Worm (Caenorhabditis elegans) whole organism, early embryonic: ENCODE data around the gene F35H12.6.
A peak's percentile ranks its signal among the peaks of the same experiment; 100 is the strongest.

Source experiments
- B0310.2 ChIP-seq: sonication (generic microtip); optimal IDR thresholded peaks from 2 replicates; lab custom pipeline; 2016; ENCODE audit warnings: mild to moderate bottlenecking, missing genetic modification characterization, missing compliant biosample characterization
- F13C5.2 ChIP-seq: sonication (generic microtip); optimal IDR thresholded peaks from 2 replicates; lab custom pipeline; 2017; ENCODE audit warnings: mild to moderate bottlenecking, missing genetic modification characterization, inconsistent platforms, missing compliant biosample characterization
- aly-1 ChIP-seq: sonication (generic microtip); optimal IDR thresholded peaks from 2 replicates; lab custom pipeline; 2016; ENCODE audit warnings: missing genetic modification characterization, missing compliant biosample characterization
- ama-1 ChIP-seq: fragments of 150-350 bp; optimal IDR thresholded peaks from 2 replicates; lab custom pipeline; 2014
- ceh-13 ChIP-seq: fragments of 200-800 bp; sonication (Bioruptor generic); optimal IDR thresholded peaks from 2 replicates; lab custom pipeline; 2018; ENCODE audit warnings: mild to moderate bottlenecking, missing genetic modification characterization, missing compliant biosample characterization
- ceh-36 ChIP-seq: sonication (generic microtip); optimal IDR thresholded peaks from 2 replicates; lab custom pipeline; 2016; ENCODE audit warnings: missing genetic modification characterization, inconsistent platforms, missing compliant biosample characterization
- ets-7 ChIP-seq: sonication (generic microtip); optimal IDR thresholded peaks from 2 replicates; lab custom pipeline; 2016; ENCODE audit warnings: missing genotype, missing genetic modification characterization, missing compliant biosample characterization
- flt-1 ChIP-seq: fragments of 200-800 bp; sonication (Bioruptor generic); IDR thresholded peaks from 2 replicates; pipeline ENCODE4 v1.3.6; 2022; ENCODE audit warnings: missing genetic modification characterization, missing compliant biosample characterization
- hmbx-1 ChIP-seq: sonication (generic microtip); optimal IDR thresholded peaks from 2 replicates; lab custom pipeline; 2016; ENCODE audit warnings: mild to moderate bottlenecking, missing genetic modification characterization, missing compliant biosample characterization
- hmg-4 ChIP-seq: fragments of 200-800 bp; sonication (Bioruptor generic); optimal IDR thresholded peaks from 2 replicates; lab custom pipeline; 2018; ENCODE audit warnings: mild to moderate bottlenecking, missing genetic modification characterization, missing compliant biosample characterization
- hnd-1 ChIP-seq: sonication (generic microtip); optimal IDR thresholded peaks from 2 replicates; lab custom pipeline; 2016; ENCODE audit warnings: missing genetic modification characterization, missing compliant biosample characterization
- pes-1 ChIP-seq: fragments of 200-800 bp; sonication (Bioruptor generic); IDR thresholded peaks from 2 replicates; pipeline ENCODE4 v1.3.6; 2022; ENCODE audit warnings: missing genetic modification reagents, missing genetic modification characterization, missing compliant biosample characterization
- scrt-1 ChIP-seq: fragments of 200-800 bp; sonication (Bioruptor generic); IDR thresholded peaks from 2 replicates; pipeline ENCODE4 v1.3.6; 2022; ENCODE audit warnings: missing genetic modification characterization, missing compliant biosample characterization
- sea-1 ChIP-seq: fragments of 200-800 bp; sonication (Bioruptor generic); conservative IDR thresholded peaks from 2 replicates; pipeline ENCODE4 v1.3.6; 2022; ENCODE audit warnings: missing genetic modification characterization, missing compliant biosample characterization
- tbx-11 ChIP-seq: fragments of 200-800 bp; sonication (Bioruptor generic); IDR thresholded peaks from 2 replicates; pipeline ENCODE4 v1.3.6; 2022; ENCODE audit warnings: missing genetic modification characterization, missing compliant biosample characterization
- tbx-37 ChIP-seq: fragments of 200-800 bp; sonication (Bioruptor generic); conservative IDR thresholded peaks from 2 replicates; pipeline ENCODE4 v1.3.6; 2022; ENCODE audit warnings: missing genetic modification reagents, missing genetic modification characterization, missing compliant biosample characterization
- tra-4 ChIP-seq: sonication (generic microtip); optimal IDR thresholded peaks from 2 replicates; lab custom pipeline; 2017; ENCODE audit warnings: missing genetic modification characterization, missing compliant biosample characterization

Gene F35H12.6

ce11 chrX:876935-877334, 36.2 kb upstream of the F35H12.6 start, which contains the start of gene ZC13.1:
Gene ZC13.1 (plus strand): TSS chrX:877239.
- TF ChIP-seq hmbx-1 (tag; lab: Kevin White, UChicago) (no peak), ets-7 (tag; lab: Kevin White, UChicago) (no peak), tbx-37 (GFP tag; lab: Robert Waterston, UW) (no peak; the same call in 1 of the 2 replicates), ama-1 (no peak), hmg-4 (GFP tag; lab: Kevin White, UChicago) (peak; percentile 62), sea-1 (no peak), hnd-1 (tag; lab: Kevin White, UChicago) (no peak), flt-1 (GFP tag; lab: Robert Waterston, UW) (no peak), ceh-13 (GFP tag; lab: Kevin White, UChicago) (no peak), ceh-36 (tag; lab: Kevin White, UChicago) (no peak), B0310.2 (tag; lab: Kevin White, UChicago) (no peak), F13C5.2 (tag; lab: Kevin White, UChicago) (peak; percentile 54), tra-4 (tag; lab: Kevin White, UChicago) (no peak), pes-1 (GFP tag; lab: Robert Waterston, UW) (no peak), tbx-11 (GFP tag; lab: Robert Waterston, UW) (no peak)

- TF ChIP-seq ets-7 (tag; lab: Kevin White, UChicago) (no peak), ceh-36 (tag; lab: Kevin White, UChicago) (no peak), tbx-11 (GFP tag; lab: Robert Waterston, UW) (no peak), scrt-1 (GFP tag; lab: Robert Waterston, UW) (no peak), sea-1 (no peak), F13C5.2 (tag; lab: Kevin White, UChicago) (no peak), hmbx-1 (tag; lab: Kevin White, UChicago) (no peak)
These were observed 32.7 kb upstream of the F35H12.6 start, which contains the start of gene ZC13.2 for ce11 chrX:880367-880766. Gene ZC13.2 (plus strand): TSS chrX:880667.

- no peak for TF ChIP-seq pes-1 (GFP tag; lab: Robert Waterston, UW)
- TF ChIP-seq aly-1 (tag; lab: Kevin White, UChicago), result no peak
- TF ChIP-seq hmbx-1 (tag; lab: Kevin White, UChicago), result no peak
- no peak for TF ChIP-seq hnd-1 (tag; lab: Kevin White, UChicago)
- no peak for TF ChIP-seq sea-1
- no peak for TF ChIP-seq hmg-4 (GFP tag; lab: Kevin White, UChicago)
- no peak for TF ChIP-seq ets-7 (tag; lab: Kevin White, UChicago)
These were observed 24.8 kb upstream of the F35H12.6 start, which contains the start of gene mam-1 for ce11 chrX:888294-888693. Gene mam-1 (minus strand): TSS chrX:888394.

- TF ChIP-seq F13C5.2 (tag; lab: Kevin White, UChicago), result no peak
- no peak for TF ChIP-seq ama-1
- no peak for TF ChIP-seq hmg-4 (GFP tag; lab: Kevin White, UChicago)
- TF ChIP-seq flt-1 (GFP tag; lab: Robert Waterston, UW), result no peak
- TF ChIP-seq ceh-36 (tag; lab: Kevin White, UChicago), result no peak
- TF ChIP-seq sea-1, result no peak
- TF ChIP-seq ets-7 (tag; lab: Kevin White, UChicago), result no peak
- TF ChIP-seq tbx-11 (GFP tag; lab: Robert Waterston, UW), result no peak
- no peak for TF ChIP-seq tra-4 (tag; lab: Kevin White, UChicago)
- TF ChIP-seq scrt-1 (GFP tag; lab: Robert Waterston, UW), result no peak
- no peak for TF ChIP-seq B0310.2 (tag; lab: Kevin White, UChicago)
- TF ChIP-seq hnd-1 (tag; lab: Kevin White, UChicago), result no peak
These were observed 15.1 kb upstream of the F35H12.6 start, which contains the start of gene mab-7 for ce11 chrX:897948-898347. Gene mab-7 (minus strand): TSS chrX:898048.

ce11 chrX:902512-902911, 10.6 kb upstream of the F35H12.6 start, which contains the start of gene ZC13.10:
Gene ZC13.10 (minus strand): TSS chrX:902612.
- TF ChIP-seq hmbx-1 (tag; lab: Kevin White, UChicago) (no peak), ceh-36 (tag; lab: Kevin White, UChicago) (no peak), ceh-13 (GFP tag; lab: Kevin White, UChicago) (no peak), tra-4 (tag; lab: Kevin White, UChicago) (no peak), ets-7 (tag; lab: Kevin White, UChicago) (no peak), tbx-11 (GFP tag; lab: Robert Waterston, UW) (no peak), sea-1 (no peak), tbx-37 (GFP tag; lab: Robert Waterston, UW) (no peak), flt-1 (GFP tag; lab: Robert Waterston, UW) (no peak), F13C5.2 (tag; lab: Kevin White, UChicago) (no peak), B0310.2 (tag; lab: Kevin White, UChicago) (no peak), pes-1 (GFP tag; lab: Robert Waterston, UW) (no peak), hnd-1 (tag; lab: Kevin White, UChicago) (no peak), scrt-1 (GFP tag; lab: Robert Waterston, UW) (no peak), hmg-4 (GFP tag; lab: Kevin White, UChicago) (no peak), ama-1 (no peak), aly-1 (tag; lab: Kevin White, UChicago) (no peak)

ce11 chrX:910337-910736, 2.8 kb upstream of the F35H12.6 start:
- no peak for TF ChIP-seq ceh-36 (tag; lab: Kevin White, UChicago)
- no peak for TF ChIP-seq scrt-1 (GFP tag; lab: Robert Waterston, UW)
- no peak for TF ChIP-seq pes-1 (GFP tag; lab: Robert Waterston, UW)
- TF ChIP-seq aly-1 (tag; lab: Kevin White, UChicago), result no peak
- no peak for TF ChIP-seq tra-4 (tag; lab: Kevin White, UChicago)
- TF ChIP-seq B0310.2 (tag; lab: Kevin White, UChicago), result no peak
- TF ChIP-seq F13C5.2 (tag; lab: Kevin White, UChicago), result no peak
- TF ChIP-seq tbx-11 (GFP tag; lab: Robert Waterston, UW), result no peak
- no peak for TF ChIP-seq sea-1

- TF ChIP-seq scrt-1 (GFP tag; lab: Robert Waterston, UW) (no peak), tbx-37 (GFP tag; lab: Robert Waterston, UW) (no peak), pes-1 (GFP tag; lab: Robert Waterston, UW) (no peak), ets-7 (tag; lab: Kevin White, UChicago) (no peak), hmbx-1 (tag; lab: Kevin White, UChicago) (no peak), aly-1 (tag; lab: Kevin White, UChicago) (no peak), hnd-1 (tag; lab: Kevin White, UChicago) (no peak), B0310.2 (tag; lab: Kevin White, UChicago) (no peak), F13C5.2 (tag; lab: Kevin White, UChicago) (no peak), hmg-4 (GFP tag; lab: Kevin White, UChicago) (no peak), flt-1 (GFP tag; lab: Robert Waterston, UW) (no peak), ama-1 (no peak), sea-1 (no peak), tbx-11 (GFP tag; lab: Robert Waterston, UW) (no peak)
These were observed 526 bp upstream of the F35H12.6 start for ce11 chrX:912564-912963.
